Worm (Caenorhabditis elegans) whole organism, L4 larva: ENCODE data around the gene R151.10.

Experiments used
- F49E8.2 ChIP-seq: sonication (generic microtip); optimal IDR thresholded peaks from 2 replicates; lab custom pipeline; 2016; ENCODE audit warnings: missing compliant biosample characterization, mild to moderate bottlenecking, missing genetic modification characterization, borderline replicate concordance
- ZK546.5 ChIP-seq, 2 experiments: sonication (generic microtip); optimal IDR thresholded peaks; 2 replicates each; lab custom pipeline; 2017; ENCODE audit warnings: missing biosample characterization in 2 of 2, missing genetic modification characterization in 2 of 2
- lin-15B ChIP-seq: fragments of 150-350 bp; sonication (generic microtip); optimal IDR thresholded peaks from 3 replicates; lab custom pipeline; 2014; ENCODE audit warnings: missing biosample characterization, missing genetic modification characterization
- mdt-29 ChIP-seq: fragments of 200-800 bp; sonication (Bioruptor generic); IDR thresholded peaks from 2 replicates; pipeline ENCODE4 v1.3.6; 2022; ENCODE audit warnings: missing genetic modification reagents, missing genetic modification characterization, missing compliant biosample characterization
- nhr-41 ChIP-seq: fragments of 200-800 bp; sonication (Bioruptor generic); IDR thresholded peaks from 2 replicates; pipeline ENCODE4 v1.3.6; 2022; ENCODE audit warnings: missing genetic modification reagents, missing genetic modification characterization, missing compliant biosample characterization
- nhr-6 ChIP-seq: fragments of 150-350 bp; optimal IDR thresholded peaks from 2 replicates; lab custom pipeline; 2014; ENCODE audit warnings: missing biosample characterization, missing genetic modification characterization
- unc-39 ChIP-seq: sonication (generic microtip); optimal IDR thresholded peaks from 2 replicates; lab custom pipeline; 2017; ENCODE audit warnings: missing biosample characterization, missing genetic modification characterization

DNA sequence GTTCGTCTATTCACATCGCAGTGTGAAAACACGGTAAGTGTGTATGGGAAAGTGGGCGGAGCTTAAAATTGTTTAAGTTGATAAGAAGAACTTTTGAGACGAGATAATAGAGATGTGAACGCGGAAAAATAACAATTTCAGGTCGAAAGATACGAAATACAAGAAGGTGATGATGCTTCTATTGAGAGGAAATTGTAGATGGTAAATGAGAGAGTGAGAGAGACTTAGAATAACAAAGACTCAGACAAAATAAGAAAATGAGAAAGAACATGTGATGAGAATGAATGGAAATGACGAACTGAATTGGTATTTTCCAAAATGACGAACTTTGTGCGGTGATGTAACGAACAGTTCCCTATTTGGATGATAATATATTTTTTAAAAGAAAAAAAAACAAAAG, 40.3 kb upstream of the R151.10 start:
- no peak for TF ChIP-seq ZK546.5 (tag; optimal IDR thresholded peaks at IDR 0.05; lab: Kevin White, UChicago)
- no peak for TF ChIP-seq F49E8.2 (tag; lab: Kevin White, UChicago)
- TF ChIP-seq unc-39 (tag; lab: Kevin White, UChicago), result no peak
- TF ChIP-seq mdt-29 (GFP tag; lab: Robert Waterston, UW), result no peak
- TF ChIP-seq nhr-41, result no peak
- TF ChIP-seq lin-15B (tag; lab: Kevin White, UChicago), result no peak
- TF ChIP-seq nhr-6 (tag; lab: Kevin White, UChicago), result peak; percentile 7
